Fruit fly (Drosophila melanogaster) Kc167 (cell line): ENCODE measurements around the gene PolD3.

Source experiments
- Sin3A ChIP-seq: fragments of >200 bp; optimal IDR thresholded peaks from 2 replicates; lab custom pipeline; 2018; ENCODE audit warnings: missing external identifiers
- h ChIP-seq: fragments of >200 bp; optimal IDR thresholded peaks from 3 replicates; lab custom pipeline; 2018; ENCODE audit warnings: missing external identifiers
- insv ChIP-seq: fragments of >200 bp; optimal IDR thresholded peaks from 3 replicates; lab custom pipeline; 2018; ENCODE audit warnings: missing external identifiers
- psq ChIP-seq: fragments of >200 bp; optimal IDR thresholded peaks from 2 replicates; lab custom pipeline; 2017; ENCODE audit warnings: missing external identifiers
- ttk ChIP-seq: sonication (Bioruptor generic); optimal IDR thresholded peaks from 2 replicates; lab custom pipeline; 2017; ENCODE audit warnings: missing external identifiers

dm6 chr2L:15284700-15285099 is 28.6 kb upstream of the PolD3 start, which contains the start of gene CG15263:
- no peak for TF ChIP-seq h (lab: Kevin White, UChicago)
- no peak for TF ChIP-seq insv (lab: Kevin White, UChicago)
- TF ChIP-seq psq (lab: Kevin White, UChicago), result no peak
- TF ChIP-seq ttk, result no peak
- TF ChIP-seq Sin3A (lab: Kevin White, UChicago), result no peak
